ENCODE assay signal across 3 fruit fly cellular contexts in genomic region chr3R:15130873-15131272, dm6.
TF ChIP-seq lines count a peak whose summit lies in the region.

No protein-coding gene starts in this region.

- no peak for TF ChIP-seq CTCF in whole organism, embryonic (GFP tag; optimal IDR thresholded peaks at IDR 0.05; lab: Kevin White, UChicago)

TF ChIP-seq in whole organism, embryonic, 481 proteins besides CTCF, POLR2A, EP300 and RAD21:
- TF ChIP-seq scrt (GFP tag; optimal IDR thresholded peaks at IDR 0.05; lab: Kevin White, UChicago) (peak; percentile 20), Hr51 (GFP tag; optimal IDR thresholded peaks at IDR 0.05; lab: Kevin White, UChicago) (peak in 1 of 2 experiments; percentile 3), abd-A (tag; optimal IDR thresholded peaks at IDR 0.05; lab: Kevin White, UChicago) (peak; percentile 56), CG12769 (tag; optimal IDR thresholded peaks at IDR 0.05; lab: Kevin White, UChicago) (peak; percentile 48), zfh1 (GFP tag; IDR thresholded peaks at IDR 0.05; lab: Robert Waterston, UW) (no peak), nmo (GFP tag; optimal IDR thresholded peaks at IDR 0.05; lab: Kevin White, UChicago) (peak; percentile 4), klu (GFP tag; IDR thresholded peaks at IDR 0.05; lab: Robert Waterston, UW) (no peak), cg (GFP tag; optimal IDR thresholded peaks at IDR 0.05; lab: Kevin White, UChicago) (peak; percentile 71), gcm (GFP tag; optimal IDR thresholded peaks at IDR 0.05; lab: Kevin White, UChicago) (peak; percentile 26), CG6272 (GFP tag; IDR thresholded peaks at IDR 0.05; lab: Robert Waterston, UW) (0 out of 2 replicates have a peak, but pooled peaks have one; percentile 24), Med (GFP tag; lab: Kevin White, UChicago) (peak; percentile 79), Trl (optimal IDR thresholded peaks at IDR 0.05; lab: Kevin White, UChicago) (peak in 1 of 2 experiments; percentile 12), Trl (GFP tag; optimal IDR thresholded peaks at IDR 0.05; lab: Kevin White, UChicago) (no peak), CG6813 (GFP tag; optimal IDR thresholded peaks at IDR 0.05; lab: Kevin White, UChicago) (no peak), Pdp1 (GFP tag; optimal IDR thresholded peaks at IDR 0.05; lab: Kevin White, UChicago) (peak in 1 of 2 experiments; percentile 88)

TF ChIP-seq in whole organism, prepupa, 60 proteins besides CTCF, POLR2A, EP300 and RAD21:
- TF ChIP-seq ss (GFP tag; optimal IDR thresholded peaks at IDR 0.05; lab: Kevin White, UChicago) (peak in 1 of 2 experiments; percentile 9), CG11762 (GFP tag; optimal IDR thresholded peaks at IDR 0.05; lab: Kevin White, UChicago; ENCODE audit: insufficient read depth) (no peak), salr (GFP tag; optimal IDR thresholded peaks at IDR 0.05; lab: Kevin White, UChicago) (peak; percentile 44 to 51), CG6163 (GFP tag; IDR thresholded peaks at IDR 0.05; lab: Robert Waterston, UW) (no peak), Ets21C (GFP tag; optimal IDR thresholded peaks at IDR 0.05; lab: Kevin White, UChicago) (no peak), Eip78C (GFP tag; lab: Kevin White, UChicago) (no peak), vri (GFP tag; optimal IDR thresholded peaks at IDR 0.05; lab: Kevin White, UChicago) (no peak), CG8119 (GFP tag; IDR thresholded peaks at IDR 0.05; lab: Robert Waterston, UW) (no peak), cyc (GFP tag; optimal IDR thresholded peaks at IDR 0.05; lab: Kevin White, UChicago) (no peak), CG6276 (GFP tag; optimal IDR thresholded peaks at IDR 0.05; lab: Kevin White, UChicago) (peak; percentile 3), CG8632 (GFP tag; optimal IDR thresholded peaks at IDR 0.05; lab: Kevin White, UChicago) (no peak), topi (GFP tag; optimal IDR thresholded peaks at IDR 0.05; lab: Kevin White, UChicago) (no peak), CG3919 (GFP tag; optimal IDR thresholded peaks at IDR 0.05; lab: Kevin White, UChicago) (no peak)

TF ChIP-seq in whole organism, pupa, 21 proteins besides CTCF, POLR2A, EP300 and RAD21:
- TF ChIP-seq CG10348 (GFP tag; IDR thresholded peaks at IDR 0.05; lab: Robert Waterston, UW) (no peak), Pif1B (GFP tag; optimal IDR thresholded peaks at IDR 0.05; lab: Kevin White, UChicago) (no peak), EcR (GFP tag; optimal IDR thresholded peaks at IDR 0.05; lab: Kevin White, UChicago) (peak; percentile 54), CG32121 (GFP tag; IDR thresholded peaks at IDR 0.05; lab: Robert Waterston, UW) (no peak), rn (GFP tag; IDR thresholded peaks at IDR 0.05; lab: Robert Waterston, UW) (no peak), CG13204 (GFP tag; optimal IDR thresholded peaks at IDR 0.05; lab: Kevin White, UChicago) (peak; percentile 25)
